Worm (Caenorhabditis elegans) whole organism, L4/young adult: ENCODE results near the gene C27D6.11.

ENCODE experiments used
- W03F9.2 ChIP-seq: fragments of 150-350 bp; optimal IDR thresholded peaks from 2 replicates; lab custom pipeline; 2014; ENCODE audit warnings: missing biosample characterization, missing genetic modification characterization
- dao-5 ChIP-seq: sonication (generic microtip); optimal IDR thresholded peaks from 2 replicates; lab custom pipeline; 2016; ENCODE audit warnings: missing genotype, missing genetic modification characterization, moderate library complexity, missing compliant biosample characterization
- him-1 ChIP-seq: sonication (generic microtip); optimal IDR thresholded peaks from 2 replicates; lab custom pipeline; 2016; ENCODE audit warnings: missing genotype, missing genetic modification reagents, missing genetic modification characterization, missing compliant biosample characterization

ce11 chrII:5171610-5172009, 10.6 kb upstream of the C27D6.11 start, which contains the start of gene C27D6.15:
- TF ChIP-seq dao-5 (tag; lab: Kevin White, UChicago) (no peak), him-1 (tag; lab: Kevin White, UChicago) (no peak), W03F9.2 (tag; lab: Kevin White, UChicago) (no peak)
